Worm (Caenorhabditis elegans) whole organism, L1 larva: ENCODE measurements around the gene lgc-17.

Experiments used
- C16A3.4 ChIP-seq: fragments of 150-350 bp; optimal IDR thresholded peaks from 2 replicates; lab custom pipeline; 2014; ENCODE audit warnings: missing biosample characterization, missing genetic modification characterization
- C34B4.2 ChIP-seq: sonication (generic microtip); optimal IDR thresholded peaks from 2 replicates; lab custom pipeline; 2017; ENCODE audit warnings: mild to moderate bottlenecking, missing genetic modification characterization, missing compliant biosample characterization
- F16B12.6 ChIP-seq: fragments of 150-350 bp; optimal IDR thresholded peaks from 2 replicates; lab custom pipeline; 2014; ENCODE audit warnings: missing biosample characterization, missing genetic modification characterization
- alr-1 ChIP-seq: fragments of 200-800 bp; sonication (Bioruptor generic); optimal IDR thresholded peaks from 2 replicates; lab custom pipeline; 2018; ENCODE audit warnings: borderline replicate concordance, mild to moderate bottlenecking, missing genetic modification characterization, missing compliant biosample characterization
- ama-1 ChIP-seq: fragments of 150-350 bp; optimal IDR thresholded peaks from 2 replicates; lab custom pipeline; 2014
- ceh-8 ChIP-seq: fragments of 200-800 bp; sonication (Bioruptor generic); optimal IDR thresholded peaks from 2 replicates; lab custom pipeline; 2018; ENCODE audit warnings: mild to moderate bottlenecking, missing genetic modification characterization, moderate library complexity, missing compliant biosample characterization
- ceh-82 ChIP-seq, 3 experiments: fragments of 150-350 bp in 1 of 3; sonication (generic microtip) in 2 of 3; optimal IDR thresholded peaks; 2 replicates each; lab custom pipeline; 2014 to 2017; ENCODE audit warnings: missing biosample characterization in 3 of 3, missing genetic modification characterization in 3 of 3
- ceh-88 ChIP-seq: fragments of 200-800 bp; sonication (Bioruptor generic); IDR thresholded peaks from 2 replicates; pipeline ENCODE4 v1.3.6; 2022; ENCODE audit warnings: missing genetic modification characterization, missing compliant biosample characterization
- ces-1 ChIP-seq: fragments of 150-350 bp; optimal IDR thresholded peaks from 2 replicates; lab custom pipeline; 2014; ENCODE audit warnings: missing biosample characterization, missing genetic modification reagents, missing genetic modification characterization
- dsc-1 ChIP-seq: sonication (generic microtip); optimal IDR thresholded peaks from 2 replicates; lab custom pipeline; 2016; ENCODE audit warnings: mild to moderate bottlenecking, missing genetic modification characterization, missing compliant biosample characterization
- efl-1 ChIP-seq, 4 experiments: fragments of 150-350 bp; optimal IDR thresholded peaks in 3 of 4; peaks in 1 of 4; 1 replicate in 1 of 4; 2 replicates in 3 of 4; lab custom pipeline; 2014; ENCODE audit warnings: missing biosample characterization in 2 of 4, missing genetic modification characterization in 2 of 4, missing genetic modification reagents in 2 of 4
- egl-27 ChIP-seq, 2 experiments: fragments of 150-350 bp in 1 of 2; sonication (generic microtip); optimal IDR thresholded peaks; 3 replicates each; lab custom pipeline; 2017 to 2018; ENCODE audit warnings: missing biosample characterization in 2 of 2, missing genetic modification characterization in 2 of 2, missing genetic modification reagents in 2 of 2
- elt-2 ChIP-seq: sonication (generic microtip); optimal IDR thresholded peaks from 2 replicates; lab custom pipeline; 2016; ENCODE audit warnings: missing genetic modification characterization, mild to moderate bottlenecking, inconsistent platforms, missing compliant biosample characterization, missing genetic modification reagents
- fkh-10 ChIP-seq: sonication (generic microtip); optimal IDR thresholded peaks from 2 replicates; lab custom pipeline; 2017; ENCODE audit warnings: missing biosample characterization, missing genetic modification reagents, missing genetic modification characterization
- fkh-8 ChIP-seq: sonication (generic microtip); optimal IDR thresholded peaks from 2 replicates; lab custom pipeline; 2016; ENCODE audit warnings: mild to moderate bottlenecking, missing genetic modification characterization, missing compliant biosample characterization
- grh-1 ChIP-seq: fragments of 200-800 bp; sonication (Bioruptor generic); IDR thresholded peaks from 2 replicates; pipeline ENCODE4 v1.3.6; 2022; ENCODE audit warnings: missing genetic modification reagents, missing genetic modification characterization, missing compliant biosample characterization
- hpl-2 ChIP-seq: fragments of 150-350 bp; optimal IDR thresholded peaks from 2 replicates; lab custom pipeline; 2014; ENCODE audit warnings: missing biosample characterization, missing genetic modification reagents, missing genetic modification characterization
- isw-1 ChIP-seq: fragments of 200-800 bp; sonication (Bioruptor generic); IDR thresholded peaks from 2 replicates; pipeline ENCODE4 v1.3.6; 2022; ENCODE audit warnings: missing genetic modification characterization, missing compliant biosample characterization
- jun-1 ChIP-seq: fragments of 150-350 bp; optimal IDR thresholded peaks from 2 replicates; lab custom pipeline; 2014; ENCODE audit warnings: missing biosample characterization, missing genetic modification reagents, missing genetic modification characterization
- lin-13 ChIP-seq: fragments of 150-350 bp; optimal IDR thresholded peaks from 2 replicates; lab custom pipeline; 2014; ENCODE audit warnings: missing biosample characterization, missing genetic modification reagents, missing genetic modification characterization
- lin-14 ChIP-seq: fragments of 200-800 bp; sonication (Bioruptor generic); optimal IDR thresholded peaks from 2 replicates; lab custom pipeline; 2018; ENCODE audit warnings: mild to moderate bottlenecking, missing genetic modification characterization, moderate library complexity, missing compliant biosample characterization
- lin-39 ChIP-seq: fragments of 150-350 bp; optimal IDR thresholded peaks from 2 replicates; lab custom pipeline; 2014; ENCODE audit warnings: missing biosample characterization, missing genetic modification reagents, missing genetic modification characterization
- lir-3 ChIP-seq: sonication (generic microtip); optimal IDR thresholded peaks from 2 replicates; lab custom pipeline; 2016; ENCODE audit warnings: mild to moderate bottlenecking, missing genetic modification characterization, moderate library complexity, missing compliant biosample characterization; ENCODE audit not compliant: poor library complexity
- lsy-2 ChIP-seq, 2 experiments: fragments of 150-350 bp; optimal IDR thresholded peaks; 2 replicates each; lab custom pipeline; 2014; ENCODE audit warnings: missing biosample characterization in 2 of 2, missing genetic modification characterization in 2 of 2
- mab-9 ChIP-seq: fragments of 200-800 bp; sonication (Bioruptor generic); IDR thresholded peaks from 2 replicates; pipeline ENCODE4 v1.3.6; 2022; ENCODE audit warnings: missing genetic modification reagents, missing genetic modification characterization, missing compliant biosample characterization
- mdl-1 ChIP-seq, 2 experiments: fragments of 150-350 bp; optimal IDR thresholded peaks; 2 replicates each; lab custom pipeline; 2014 to 2017; ENCODE audit warnings: missing biosample characterization in 2 of 2, missing genetic modification characterization in 2 of 2, inconsistent platforms in 1 of 2
- mep-1 ChIP-seq: fragments of 150-350 bp; optimal IDR thresholded peaks from 2 replicates; lab custom pipeline; 2014; ENCODE audit warnings: missing biosample characterization, missing genetic modification characterization
- nhr-11 ChIP-seq: fragments of 150-350 bp; optimal IDR thresholded peaks from 2 replicates; lab custom pipeline; 2014; ENCODE audit warnings: missing biosample characterization, missing genetic modification characterization
- nhr-20 ChIP-seq: sonication (generic microtip); optimal IDR thresholded peaks from 2 replicates; lab custom pipeline; 2016; ENCODE audit warnings: mild to moderate bottlenecking, missing genetic modification characterization, missing compliant biosample characterization
- nhr-47 ChIP-seq: sonication (generic microtip); optimal IDR thresholded peaks from 2 replicates; lab custom pipeline; 2016; ENCODE audit warnings: mild to moderate bottlenecking, missing genetic modification characterization, moderate library complexity, missing compliant biosample characterization
- nhr-71 ChIP-seq: sonication (generic microtip); optimal IDR thresholded peaks from 2 replicates; lab custom pipeline; 2016; ENCODE audit warnings: mild to moderate bottlenecking, missing genetic modification characterization, moderate library complexity, missing compliant biosample characterization
- nhr-77 ChIP-seq: fragments of 150-350 bp; optimal IDR thresholded peaks from 2 replicates; lab custom pipeline; 2014; ENCODE audit warnings: missing biosample characterization, missing genetic modification characterization
- nhr-90 ChIP-seq: sonication (generic microtip); optimal IDR thresholded peaks from 2 replicates; lab custom pipeline; 2016; ENCODE audit warnings: mild to moderate bottlenecking, missing genetic modification characterization, missing compliant biosample characterization; ENCODE audit not compliant: poor library complexity
- pax-3 ChIP-seq: fragments of 200-800 bp; sonication (Bioruptor generic); optimal IDR thresholded peaks from 2 replicates; lab custom pipeline; 2018; ENCODE audit warnings: mild to moderate bottlenecking, missing genetic modification characterization, moderate library complexity, missing compliant biosample characterization
- rnt-1 ChIP-seq: sonication (generic microtip); optimal IDR thresholded peaks from 2 replicates; lab custom pipeline; 2016; ENCODE audit warnings: mild to moderate bottlenecking, missing genetic modification characterization, moderate library complexity, missing compliant biosample characterization
- snu-23 ChIP-seq: sonication (generic microtip); optimal IDR thresholded peaks from 2 replicates; lab custom pipeline; 2016; ENCODE audit warnings: missing genetic modification characterization, missing compliant biosample characterization
- sox-4 ChIP-seq: sonication (generic microtip); optimal IDR thresholded peaks from 2 replicates; lab custom pipeline; 2016; ENCODE audit warnings: missing genetic modification characterization, missing compliant biosample characterization
- sptf-1 ChIP-seq: fragments of 150-350 bp; optimal IDR thresholded peaks from 2 replicates; lab custom pipeline; 2014; ENCODE audit warnings: missing biosample characterization, missing genetic modification characterization
- unc-130 ChIP-seq: fragments of 150-350 bp; optimal IDR thresholded peaks from 2 replicates; lab custom pipeline; 2017; ENCODE audit warnings: missing biosample characterization, missing genetic modification characterization, inconsistent platforms
- unc-30 ChIP-seq: sonication (generic microtip); optimal IDR thresholded peaks from 2 replicates; lab custom pipeline; 2017; ENCODE audit warnings: missing biosample characterization, missing genetic modification characterization
- unc-86 ChIP-seq: sonication (generic microtip); optimal IDR thresholded peaks from 2 replicates; lab custom pipeline; 2016; ENCODE audit warnings: missing genetic modification characterization, missing compliant biosample characterization
- unc-98 ChIP-seq: fragments of 200-800 bp; sonication (Bioruptor generic); IDR thresholded peaks from 2 replicates; pipeline ENCODE4 v1.3.6; 2022; ENCODE audit warnings: missing genetic modification characterization, missing compliant biosample characterization

The lgc-17 gene

ce11 chrX:12149638-12150137 lies 28.3 kb downstream of the lgc-17 start, which contains the start of gene znf-474:
Gene znf-474, plus strand, starts transcription at chrX:12149924.
- TF ChIP-seq dsc-1 (tag; lab: Kevin White, UChicago) (peak; percentile 8), unc-86 (no peak), nhr-47 (tag; lab: Kevin White, UChicago) (peak; percentile 32), nhr-71 (peak; percentile 29), mab-9 (GFP tag; lab: Robert Waterston, UW) (no peak), C34B4.2 (tag; lab: Kevin White, UChicago) (no peak), lin-14 (GFP tag; lab: Kevin White, UChicago) (peak; percentile 52), grh-1 (GFP tag; lab: Robert Waterston, UW) (no peak), sox-4 (no peak), fkh-8 (peak; percentile 91)

DNA sequence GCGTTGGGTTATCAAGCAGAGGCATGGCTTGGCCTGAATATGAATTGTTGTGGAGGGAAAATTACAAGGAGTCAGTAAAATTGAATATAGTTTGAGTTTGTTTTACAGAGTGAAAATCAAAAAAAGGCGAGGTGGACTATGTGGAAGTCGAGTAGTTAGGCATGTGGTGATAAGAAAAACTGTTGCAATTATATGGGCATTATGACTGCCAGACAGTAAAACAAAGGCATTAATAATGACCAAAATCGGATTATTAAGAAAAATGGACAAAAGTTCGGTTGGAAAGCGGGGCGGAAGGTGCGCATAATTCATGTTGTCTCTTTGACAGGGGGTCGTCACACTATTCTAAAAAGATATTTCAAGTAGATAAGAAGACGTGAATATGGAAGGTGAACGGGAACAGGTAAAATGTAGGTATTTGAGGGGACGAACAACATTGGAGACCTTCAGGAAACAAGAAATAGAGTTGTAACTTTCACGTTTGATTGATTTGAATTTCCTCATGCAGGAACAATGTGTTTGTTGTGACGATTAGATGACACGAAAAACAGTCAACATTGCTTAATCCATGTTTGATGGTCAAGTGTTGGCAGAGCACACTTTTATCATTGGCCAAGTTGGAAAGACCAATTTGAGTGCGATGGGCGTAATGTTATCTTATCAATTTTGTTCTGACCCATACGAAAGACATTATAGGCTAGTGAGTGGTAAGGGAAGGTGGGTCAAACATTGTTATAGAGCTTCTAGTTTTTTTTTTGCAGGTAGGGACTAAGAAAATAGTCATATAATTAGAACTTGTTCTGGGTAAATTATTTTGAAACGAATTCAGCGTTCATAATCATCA lies 32.9 kb downstream of the lgc-17 start, which contains the start of gene mfsd-11:
Gene mfsd-11, minus strand, starts transcription at position 51 of the 844 bp plus-strand sequence.
- no peak for TF ChIP-seq alr-1
- peak; percentile 26 for TF ChIP-seq elt-2 (tag; lab: Kevin White, UChicago)

DNA sequence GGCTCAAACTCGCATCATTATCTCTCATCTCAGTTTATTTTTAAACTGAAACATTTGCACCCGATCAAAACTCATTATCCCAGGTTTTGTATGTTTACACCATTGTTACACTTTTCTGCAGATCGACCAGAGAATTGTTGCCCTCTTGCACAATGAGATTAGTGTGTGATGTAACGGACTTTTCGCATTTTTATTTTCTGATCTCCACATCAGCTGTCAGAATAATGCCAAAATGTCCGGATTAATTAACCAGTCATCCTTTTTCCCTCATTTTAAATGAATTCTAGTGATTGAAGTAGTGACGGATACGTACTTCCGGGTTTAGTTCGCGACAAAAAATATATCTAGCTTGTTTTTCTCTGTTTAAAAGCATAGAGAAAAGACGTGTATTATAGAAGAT lies 37.3 kb downstream of the lgc-17 start:
- TF ChIP-seq snu-23, result peak; percentile 16
- peak; percentile 0 for TF ChIP-seq mep-1
- TF ChIP-seq ceh-82 (tag; optimal IDR thresholded peaks at IDR 0.05; lab: Kevin White, UChicago), result no peak
- no peak for TF ChIP-seq ces-1 (GFP tag; lab: Kevin White, UChicago)
- TF ChIP-seq ama-1, result no peak
- TF ChIP-seq nhr-90 (tag; lab: Kevin White, UChicago), result no peak
- no peak for TF ChIP-seq C16A3.4 (tag; lab: Kevin White, UChicago)
- peak; percentile 52 for TF ChIP-seq sox-4
- no peak for TF ChIP-seq F16B12.6 (tag; lab: Kevin White, UChicago)
- no peak for TF ChIP-seq egl-27 (tag; optimal IDR thresholded peaks at IDR 0.05; lab: Kevin White, UChicago)
- peak; percentile 91 for TF ChIP-seq dsc-1 (tag; lab: Kevin White, UChicago)
- TF ChIP-seq pax-3 (tag; lab: Kevin White, UChicago), result peak; percentile 18
- TF ChIP-seq sptf-1 (tag; lab: Kevin White, UChicago), result no peak
- TF ChIP-seq nhr-71, result peak; percentile 68
- TF ChIP-seq lsy-2 (tag; optimal IDR thresholded peaks at IDR 0.05; lab: Kevin White, UChicago), result peak in 1 of 2 experiments; percentile 33
- no peak for TF ChIP-seq isw-1
- TF ChIP-seq fkh-8, result peak; percentile 71
- peak; percentile 52 for TF ChIP-seq lin-14 (GFP tag; lab: Kevin White, UChicago)
- TF ChIP-seq nhr-47 (tag; lab: Kevin White, UChicago), result peak; percentile 40
- no peak for TF ChIP-seq nhr-11 (tag; lab: Kevin White, UChicago)
- TF ChIP-seq unc-30 (tag; lab: Kevin White, UChicago), result no peak
- no peak for TF ChIP-seq efl-1 (optimal IDR thresholded peaks at IDR 0.05; lab: Kevin White, UChicago)
- TF ChIP-seq efl-1 (GFP tag; optimal IDR thresholded peaks at IDR 0.05 in 1 of 2; lab: Kevin White, UChicago), result no peak
- no peak for TF ChIP-seq ceh-8 (GFP tag; lab: Kevin White, UChicago)
- TF ChIP-seq ceh-88 (GFP tag; lab: Robert Waterston, UW), result no peak
- TF ChIP-seq lin-13 (GFP tag; lab: Kevin White, UChicago), result no peak
- TF ChIP-seq lir-3 (tag; lab: Kevin White, UChicago), result peak; percentile 22
- peak; percentile 7 for TF ChIP-seq nhr-20 (tag; lab: Kevin White, UChicago)
- no peak for TF ChIP-seq nhr-77 (tag; lab: Kevin White, UChicago)
- TF ChIP-seq mdl-1 (tag; optimal IDR thresholded peaks at IDR 0.05; lab: Kevin White, UChicago), result no peak
- no peak for TF ChIP-seq lin-39 (tag; lab: Kevin White, UChicago)
- peak; percentile 80 for TF ChIP-seq unc-130 (tag; lab: Kevin White, UChicago)
- no peak for TF ChIP-seq jun-1 (tag; lab: Kevin White, UChicago)
- no peak for TF ChIP-seq unc-98 (GFP tag; lab: Robert Waterston, UW)
- TF ChIP-seq fkh-10, result no peak
- peak; percentile 25 for TF ChIP-seq rnt-1 (tag; lab: Kevin White, UChicago)
- no peak for TF ChIP-seq hpl-2 (GFP tag; lab: Kevin White, UChicago)
